Fruit fly (Drosophila melanogaster) whole organism, adult: ENCODE measurements around the gene Rpt5.

Experiments used
- CG1620 ChIP-seq: fragments of 200-800 bp; sonication (Bioruptor generic); optimal IDR thresholded peaks from 2 replicates; lab custom pipeline; 2016; ENCODE audit warnings: missing biosample characterization, missing genetic modification characterization
- CG33017 ChIP-seq: fragments of 200-800 bp; sonication (Bioruptor generic); optimal IDR thresholded peaks from 2 replicates; lab custom pipeline; 2018; ENCODE audit warnings: missing biosample characterization, mild to moderate bottlenecking, missing genetic modification characterization, moderate library complexity
- CG5204 ChIP-seq: fragments of 200-800 bp; sonication (Bioruptor generic); optimal IDR thresholded peaks from 2 replicates; lab custom pipeline; 2016; ENCODE audit warnings: missing biosample characterization, missing genetic modification characterization
- Mnt ChIP-seq: fragments of 200-800 bp; sonication (Bioruptor generic); optimal IDR thresholded peaks from 2 replicates; lab custom pipeline; 2016; ENCODE audit warnings: missing biosample characterization, mild to moderate bottlenecking, missing genetic modification characterization
- kay ChIP-seq: fragments of 200-800 bp; sonication (Bioruptor generic); peaks from one replicate; lab custom pipeline; 2016; ENCODE audit warnings: missing biosample characterization, missing genetic modification characterization, borderline replicate concordance

- TF ChIP-seq Mnt: no peak
- no peak for TF ChIP-seq CG5204 (GFP tag; lab: Kevin White, UChicago)
- TF ChIP-seq CG1620 (GFP tag; lab: Kevin White, UChicago): no peak
- TF ChIP-seq kay: no peak
- no peak for TF ChIP-seq CG33017 (tag; lab: Kevin White, UChicago)
Observed at dm6 chr3R:23737676-23738574, 14.8 kb upstream of the Rpt5 start.
